Worm (Caenorhabditis elegans): ENCODE results near the gene kdin-1.

kdin-1 gene

DNA sequence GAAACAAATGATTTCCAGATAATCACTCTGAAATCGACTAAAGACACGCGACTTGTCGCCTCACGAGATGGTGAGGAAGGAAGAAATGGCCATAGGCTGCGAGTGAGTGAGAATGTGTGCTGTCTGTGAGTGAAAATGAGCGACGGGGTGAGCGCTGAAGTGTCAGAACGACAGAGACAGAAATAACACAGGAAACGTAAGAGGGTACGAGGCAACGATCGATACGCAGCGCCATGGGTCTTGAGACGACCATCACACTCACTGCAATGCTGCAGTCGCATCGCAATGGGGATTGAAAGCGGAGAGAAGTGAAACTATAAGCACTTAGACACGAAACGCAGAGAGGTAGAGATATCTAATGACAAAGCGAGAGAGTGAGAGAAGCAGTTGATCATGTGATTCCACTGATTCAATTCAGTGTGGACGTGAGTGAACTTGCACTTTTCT lies 44.4 kb downstream of the kdin-1 start (continued):
- peak; percentile 91 for TF ChIP-seq C16A3.4 (tag; optimal IDR thresholded peaks at IDR 0.05)
- no peak for TF ChIP-seq unc-62 (GFP tag; optimal IDR thresholded peaks at IDR 0.05)
- peak in 1 of 2 experiments; percentile 95 for TF ChIP-seq mdl-1 (tag; optimal IDR thresholded peaks at IDR 0.05)
- TF ChIP-seq unc-30 (tag; optimal IDR thresholded peaks at IDR 0.05): no peak
- TF ChIP-seq ztf-11 (tag; optimal IDR thresholded peaks at IDR 0.05): peak in 1 of 2 experiments; percentile 77
- peak; percentile 45 for TF ChIP-seq C34B4.2 (tag; optimal IDR thresholded peaks at IDR 0.05)
- TF ChIP-seq aha-1 (tag; optimal IDR thresholded peaks at IDR 0.05): peak; percentile 42
- TF ChIP-seq nhr-19 (GFP tag; conservative IDR thresholded peaks at IDR 0.05): peak; percentile 91
- TF ChIP-seq fkh-4 (tag; optimal IDR thresholded peaks at IDR 0.05; ENCODE audit: borderline replicate concordance): peak; percentile 57
- peak; percentile 97 for TF ChIP-seq tbx-2 (tag; optimal IDR thresholded peaks at IDR 0.05)
- TF ChIP-seq fkh-8 (tag; optimal IDR thresholded peaks at IDR 0.05): peak; percentile 97
- peak; percentile 32 to 66 for TF ChIP-seq egl-27 (tag; optimal IDR thresholded peaks at IDR 0.05)
- peak; percentile 69 to 75 (median 73) for TF ChIP-seq dpl-1 (GFP tag; optimal IDR thresholded peaks at IDR 0.05)
- TF ChIP-seq ceh-90 (tag; optimal IDR thresholded peaks at IDR 0.05): no peak
- TF ChIP-seq swsn-7 (tag; optimal IDR thresholded peaks at IDR 0.05): peak; percentile 96
- peak; percentile 71 for TF ChIP-seq snpc-4 (tag; optimal IDR thresholded peaks at IDR 0.05)
- TF ChIP-seq ama-1 (optimal IDR thresholded peaks at IDR 0.05): peak; percentile 73
- peak; percentile 83 for TF ChIP-seq lin-39 (tag; optimal IDR thresholded peaks at IDR 0.05)
- TF ChIP-seq ceh-8 (GFP tag; optimal IDR thresholded peaks at IDR 0.05): peak; percentile 89
- peak; percentile 93 for TF ChIP-seq lin-13 (GFP tag; optimal IDR thresholded peaks at IDR 0.05)
- TF ChIP-seq lin-14 (GFP tag; optimal IDR thresholded peaks at IDR 0.05): peak; percentile 98
- TF ChIP-seq nhr-237 (tag; optimal IDR thresholded peaks at IDR 0.05): peak; percentile 91
- TF ChIP-seq ets-5 (GFP tag; IDR thresholded peaks at IDR 0.05): no peak
- peak; percentile 96 for TF ChIP-seq nhr-47 (tag; optimal IDR thresholded peaks at IDR 0.05)
- TF ChIP-seq nhr-71 (tag; optimal IDR thresholded peaks at IDR 0.05): peak; percentile 99
- TF ChIP-seq rnt-1 (tag; optimal IDR thresholded peaks at IDR 0.05): peak; percentile 84
- no peak for TF ChIP-seq nhr-76 (tag; optimal IDR thresholded peaks at IDR 0.05)
- peak; percentile 80 to 92 (median 90) for TF ChIP-seq ceh-82 (tag; optimal IDR thresholded peaks at IDR 0.05)
- TF ChIP-seq isw-1 (GFP tag; IDR thresholded peaks at IDR 0.05): peak; percentile 84
- TF ChIP-seq hpl-2 (GFP tag; optimal IDR thresholded peaks at IDR 0.05): peak; percentile 54
- no peak for TF ChIP-seq lin-15B (tag; optimal IDR thresholded peaks at IDR 0.05)
- peak; percentile 63 for TF ChIP-seq vab-15 (tag; optimal IDR thresholded peaks at IDR 0.05)
- peak; percentile 81 for TF ChIP-seq mab-9 (GFP tag; IDR thresholded peaks at IDR 0.05)
- TF ChIP-seq zag-1 (tag; optimal IDR thresholded peaks at IDR 0.05): peak; percentile 100
- no peak for TF ChIP-seq ces-1 (GFP tag; optimal IDR thresholded peaks at IDR 0.05)
- TF ChIP-seq zip-4 (GFP tag; optimal IDR thresholded peaks at IDR 0.05): peak; percentile 60
- TF ChIP-seq nhr-85 (tag): peak; percentile 98
- TF ChIP-seq ztf-4 (tag; optimal IDR thresholded peaks at IDR 0.05): peak; percentile 95
- no peak for TF ChIP-seq nhr-84 (tag; optimal IDR thresholded peaks at IDR 0.05)
- peak; percentile 94 for TF ChIP-seq xbp-1 (tag; optimal IDR thresholded peaks at IDR 0.05)
- no peak for TF ChIP-seq sptf-1 (tag; optimal IDR thresholded peaks at IDR 0.05)
- TF ChIP-seq lir-3 (tag; optimal IDR thresholded peaks at IDR 0.05; ENCODE audit: poor library complexity): peak; percentile 89
- TF ChIP-seq snu-23 (GFP tag; optimal IDR thresholded peaks at IDR 0.05): peak; percentile 98
- TF ChIP-seq nhr-28 (tag; optimal IDR thresholded peaks at IDR 0.05): no peak
- no peak for TF ChIP-seq pag-3 (tag; optimal IDR thresholded peaks at IDR 0.05; ENCODE audit: borderline replicate concordance, insufficient read depth)
- TF ChIP-seq fkh-10 (GFP tag; optimal IDR thresholded peaks at IDR 0.05): peak; percentile 92
- TF ChIP-seq efl-3 (GFP tag; optimal IDR thresholded peaks at IDR 0.05): no peak
- peak; percentile 73 for TF ChIP-seq aly-2 (tag; optimal IDR thresholded peaks at IDR 0.05)
- TF ChIP-seq sox-4 (tag; optimal IDR thresholded peaks at IDR 0.05): peak; percentile 65
- peak; percentile 34 for TF ChIP-seq F16B12.6 (tag; optimal IDR thresholded peaks at IDR 0.05)
- TF ChIP-seq C04F5.9 (tag; optimal IDR thresholded peaks at IDR 0.05): peak; percentile 67
- peak; percentile 70 for TF ChIP-seq pax-3 (tag; optimal IDR thresholded peaks at IDR 0.05)
- peak; percentile 65 for TF ChIP-seq elt-2 (tag; optimal IDR thresholded peaks at IDR 0.05)

All from whole organism, L1 larva.